Fruit fly (Drosophila melanogaster): Measurements from ENCODE around the gene CG34345.

Gene CG34345

dm6 chr2L:6612477-6613004 lies 10.4 kb upstream of the CG34345 start (continued):
- TF ChIP-seq kni (GFP tag; optimal IDR thresholded peaks at IDR 0.05) (peak; percentile 100), grn (GFP tag; optimal IDR thresholded peaks at IDR 0.05) (peak; percentile 100), sob (GFP tag; IDR thresholded peaks at IDR 0.05) (peak; percentile 100), pho (GFP tag; optimal IDR thresholded peaks at IDR 0.05) (peak; percentile 100), crp (GFP tag; optimal IDR thresholded peaks at IDR 0.05) (peak; percentile 31 to 86), ase (GFP tag; IDR thresholded peaks at IDR 0.05) (peak; percentile 100), Dad (GFP tag; optimal IDR thresholded peaks at IDR 0.05) (peak; percentile 100), TFAM (GFP tag; optimal IDR thresholded peaks at IDR 0.05) (peak; percentile 98), CG2712 (tag; optimal IDR thresholded peaks at IDR 0.05) (peak; percentile 100), kay (GFP tag; optimal IDR thresholded peaks at IDR 0.05) (peak; percentile 100), tio (GFP tag; optimal IDR thresholded peaks at IDR 0.05) (peak; percentile 100), Fer2 (tag; optimal IDR thresholded peaks at IDR 0.05) (peak; percentile 100), Hsf (GFP tag; optimal IDR thresholded peaks at IDR 0.05) (peak; percentile 100), Gug (GFP tag; IDR thresholded peaks at IDR 0.05) (peak; percentile 100), CG13123 (GFP tag; optimal IDR thresholded peaks at IDR 0.05) (peak; percentile 100), CG14860 (GFP tag; IDR thresholded peaks at IDR 0.05; ENCODE audit: partially characterized antibody) (0 out of 3 replicates have a peak, but pooled peaks have one; percentile 17), Bgb (GFP tag; IDR thresholded peaks at IDR 0.05; ENCODE audit: partially characterized antibody) (peak; percentile 51), eve (GFP tag; optimal IDR thresholded peaks at IDR 0.05) (peak; percentile 43 to 100), tgo (GFP tag; IDR thresholded peaks at IDR 0.05) (peak; percentile 100), Kr (GFP tag; optimal IDR thresholded peaks at IDR 0.05) (peak; percentile 96), CG8089 (GFP tag; optimal IDR thresholded peaks at IDR 0.05) (peak; percentile 100), Doc2 (GFP tag; IDR thresholded peaks at IDR 0.05) (peak; percentile 100), croc (GFP tag; conservative IDR thresholded peaks at IDR 0.05) (peak; percentile 100), pfk (GFP tag; optimal IDR thresholded peaks at IDR 0.05) (peak; percentile 90), CG5245 (GFP tag; optimal IDR thresholded peaks at IDR 0.05) (peak; percentile 100), NC2β (GFP tag; optimal IDR thresholded peaks at IDR 0.05) (peak; percentile 100), so (GFP tag; IDR thresholded peaks at IDR 0.05) (peak; percentile 100), emc (GFP tag; optimal IDR thresholded peaks at IDR 0.05) (peak; percentile 100), CG34422 (GFP tag; IDR thresholded peaks at IDR 0.05) (peak; percentile 100), CG5953 (GFP tag; IDR thresholded peaks at IDR 0.05) (peak; percentile 100), dpn (GFP tag; optimal IDR thresholded peaks at IDR 0.05) (peak; percentile 100), hkb (optimal IDR thresholded peaks at IDR 0.05) (no peak), hkb (GFP tag; IDR thresholded peaks at IDR 0.05) (peak; percentile 100), toy (GFP tag; IDR thresholded peaks at IDR 0.05) (peak; percentile 100), CG17361 (GFP tag; IDR thresholded peaks at IDR 0.05) (peak; percentile 100), Rfx (GFP tag; IDR thresholded peaks at IDR 0.05) (peak; percentile 100), CG18262 (tag; optimal IDR thresholded peaks at IDR 0.05) (peak; percentile 100), Lhr (GFP tag; optimal IDR thresholded peaks at IDR 0.05) (peak; percentile 100), Blimp-1 (GFP tag; optimal IDR thresholded peaks at IDR 0.05) (peak; percentile 100), CG2889 (GFP tag; IDR thresholded peaks at IDR 0.05) (peak; percentile 100), Ets97D (GFP tag; optimal IDR thresholded peaks at IDR 0.05) (peak; percentile 98), Elba2 (GFP tag; optimal IDR thresholded peaks at IDR 0.05) (peak; percentile 95), Hr51 (GFP tag; optimal IDR thresholded peaks at IDR 0.05) (peak; percentile 100), insv (GFP tag; optimal IDR thresholded peaks at IDR 0.05) (peak; percentile 92 to 96), br (optimal IDR thresholded peaks at IDR 0.05) (no peak), pzg (GFP tag; optimal IDR thresholded peaks at IDR 0.05) (peak; percentile 78), HmgD (GFP tag; optimal IDR thresholded peaks at IDR 0.05) (peak; percentile 100), cad (GFP tag; optimal IDR thresholded peaks at IDR 0.05) (peak; percentile 5), Tbp (GFP tag; optimal IDR thresholded peaks at IDR 0.05) (no peak), Abd-B (GFP tag; optimal IDR thresholded peaks at IDR 0.05) (peak; percentile 100), CG34224 (GFP tag; IDR thresholded peaks at IDR 0.05; ENCODE audit: partially characterized antibody) (peak; percentile 33; the same call in 2 of the 3 replicates)

Data from whole organism, embryonic.